Worm (Caenorhabditis elegans): ENCODE measurements around the gene C11D2.4.

The C11D2.4 gene

ce11 chrIV:6156833-6157232 is at the start of gene C11D2.4:
C11D2.4 (minus strand) TSS chrIV:6156960.
- TF ChIP-seq mbf-1 (tag; optimal IDR thresholded peaks at IDR 0.05) (no peak), ztf-4 (tag; optimal IDR thresholded peaks at IDR 0.05) (peak; percentile 24), gmeb-1 (tag; optimal IDR thresholded peaks at IDR 0.05) (peak; percentile 67), ceh-16 (tag; optimal IDR thresholded peaks at IDR 0.05) (no peak), lin-13 (GFP tag; optimal IDR thresholded peaks at IDR 0.05) (peak; percentile 50), crh-2 (tag; optimal IDR thresholded peaks at IDR 0.05) (peak; percentile 44), unc-55 (GFP tag; optimal IDR thresholded peaks at IDR 0.05) (peak; percentile 59), sma-3 (GFP tag; optimal IDR thresholded peaks at IDR 0.05) (peak; percentile 46), lsy-2 (tag; optimal IDR thresholded peaks at IDR 0.05) (peak; percentile 13 to 72), C34F6.9 (tag; optimal IDR thresholded peaks at IDR 0.05) (peak; percentile 66), F13H6.1 (tag; optimal IDR thresholded peaks at IDR 0.05) (peak; percentile 2), sma-9 (GFP tag; optimal IDR thresholded peaks at IDR 0.05) (peak; percentile 26), sma-9 (tag; optimal IDR thresholded peaks at IDR 0.05) (no peak), peb-1 (tag; optimal IDR thresholded peaks at IDR 0.05) (no peak), nhr-21 (tag; optimal IDR thresholded peaks at IDR 0.05) (no peak)

ce11 chrIV:6206294-6206776 is 49.6 kb upstream of the C11D2.4 start, which contains the start of gene C49A9.10:
C49A9.10 (minus strand) TSS chrIV:6206344.
- no peak for TF ChIP-seq ztf-4 (tag; optimal IDR thresholded peaks at IDR 0.05)
- TF ChIP-seq nhr-11 (tag; optimal IDR thresholded peaks at IDR 0.05) = no peak
- no peak for TF ChIP-seq nhr-12 (tag; optimal IDR thresholded peaks at IDR 0.05)
- TF ChIP-seq ceh-82 (tag; optimal IDR thresholded peaks at IDR 0.05) = no peak
- peak; percentile 71 for TF ChIP-seq snpc-4 (tag; optimal IDR thresholded peaks at IDR 0.05)
- TF ChIP-seq nhr-6 (tag; optimal IDR thresholded peaks at IDR 0.05) = peak; percentile 21
- TF ChIP-seq sma-9 (GFP tag; optimal IDR thresholded peaks at IDR 0.05) = peak; percentile 94
- TF ChIP-seq sma-9 (tag; optimal IDR thresholded peaks at IDR 0.05) = no peak
- peak; percentile 72 for TF ChIP-seq crh-2 (tag; optimal IDR thresholded peaks at IDR 0.05)
- no peak for TF ChIP-seq mdl-1 (tag; optimal IDR thresholded peaks at IDR 0.05)
- TF ChIP-seq R02D3.7 (tag; optimal IDR thresholded peaks at IDR 0.05) = peak; percentile 67
- no peak for TF ChIP-seq nhr-237 (tag; optimal IDR thresholded peaks at IDR 0.05)
- TF ChIP-seq ama-1 (optimal IDR thresholded peaks at IDR 0.05) = no peak
- TF ChIP-seq alr-1 (tag; optimal IDR thresholded peaks at IDR 0.05) = no peak
- peak; percentile 58 for TF ChIP-seq sem-4 (tag; optimal IDR thresholded peaks at IDR 0.05)
- peak; percentile 69 for TF ChIP-seq nhr-21 (tag; optimal IDR thresholded peaks at IDR 0.05)
- TF ChIP-seq ceh-16 (tag; optimal IDR thresholded peaks at IDR 0.05) = no peak
- TF ChIP-seq mbf-1 (tag; optimal IDR thresholded peaks at IDR 0.05) = no peak
- TF ChIP-seq peb-1 (tag; optimal IDR thresholded peaks at IDR 0.05) = no peak
- no peak for TF ChIP-seq egl-27 (tag; optimal IDR thresholded peaks at IDR 0.05)
- no peak for TF ChIP-seq aly-2 (tag; optimal IDR thresholded peaks at IDR 0.05)
- peak; percentile 93 for TF ChIP-seq sma-3 (GFP tag; optimal IDR thresholded peaks at IDR 0.05)
- TF ChIP-seq Y55F3AM.14 (GFP tag; optimal IDR thresholded peaks at IDR 0.05) = peak; percentile 6
- TF ChIP-seq nhr-23 (tag; optimal IDR thresholded peaks at IDR 0.05) = no peak
- peak; percentile 93 for TF ChIP-seq unc-55 (GFP tag; optimal IDR thresholded peaks at IDR 0.05)
- TF ChIP-seq mab-5 (tag; optimal IDR thresholded peaks at IDR 0.05) = peak; percentile 81
- TF ChIP-seq blmp-1 (tag; optimal IDR thresholded peaks at IDR 0.05; ENCODE audit: insufficient read depth) = peak; percentile 22
- TF ChIP-seq lin-13 (GFP tag; optimal IDR thresholded peaks at IDR 0.05) = peak; percentile 79
- peak; percentile 42 for TF ChIP-seq fos-1 (tag; optimal IDR thresholded peaks at IDR 0.05)
- TF ChIP-seq skn-1 (tag; optimal IDR thresholded peaks at IDR 0.05) = no peak
- TF ChIP-seq C34F6.9 (tag; optimal IDR thresholded peaks at IDR 0.05) = peak; percentile 87
- TF ChIP-seq lin-11 (tag; optimal IDR thresholded peaks at IDR 0.05) = peak; percentile 62
- TF ChIP-seq elt-1 (tag; optimal IDR thresholded peaks at IDR 0.05) = no peak
- no peak for TF ChIP-seq unc-39 (tag; optimal IDR thresholded peaks at IDR 0.05)
- peak; percentile 14 for TF ChIP-seq nhr-10 (tag; optimal IDR thresholded peaks at IDR 0.05)
- TF ChIP-seq nhr-25 (tag; optimal IDR thresholded peaks at IDR 0.05) = peak; percentile 82
- no peak for TF ChIP-seq nhr-77 (tag; optimal IDR thresholded peaks at IDR 0.05)
- TF ChIP-seq gmeb-1 (tag; optimal IDR thresholded peaks at IDR 0.05) = peak; percentile 97
- no peak for TF ChIP-seq zag-1 (tag; optimal IDR thresholded peaks at IDR 0.05)
- peak; percentile 90 for TF ChIP-seq F13H6.1 (tag; optimal IDR thresholded peaks at IDR 0.05)
- TF ChIP-seq ztf-11 (tag; optimal IDR thresholded peaks at IDR 0.05) = no peak
- TF ChIP-seq lsy-2 (tag; optimal IDR thresholded peaks at IDR 0.05) = peak; percentile 83 to 90
- TF ChIP-seq ztf-1 (GFP tag; conservative IDR thresholded peaks at IDR 0.05) = no peak
- no peak for TF ChIP-seq nhr-129 (tag; optimal IDR thresholded peaks at IDR 0.05)
- no peak for TF ChIP-seq elt-3 (tag; optimal IDR thresholded peaks at IDR 0.05)
- no peak for TF ChIP-seq lin-39 (tag; optimal IDR thresholded peaks at IDR 0.05)
- TF ChIP-seq ZK546.5 (tag; optimal IDR thresholded peaks at IDR 0.05) = no peak
- no peak for TF ChIP-seq dmd-4 (tag; optimal IDR thresholded peaks at IDR 0.05)
- TF ChIP-seq unc-62 (GFP tag; optimal IDR thresholded peaks at IDR 0.05) = no peak
